Fruit fly (Drosophila melanogaster) whole organism, embryonic: Measurements from ENCODE around the gene Eig71Ei.

Source experiments
- Atf-2 ChIP-seq: fragments of 200-800 bp; sonication (Bioruptor generic); optimal IDR thresholded peaks from 2 replicates; lab custom pipeline; 2016; ENCODE audit warnings: missing biosample characterization, missing genetic modification characterization
- Atf6 ChIP-seq: fragments of 200-800 bp; sonication (Bioruptor generic); IDR thresholded peaks from 2 replicates; pipeline ENCODE4 v1.3.6; 2022; ENCODE audit warnings: missing biosample characterization, missing genetic modification characterization
- CG10366 ChIP-seq: fragments of 200-800 bp; sonication (Bioruptor generic); IDR thresholded peaks from 2 replicates; pipeline ENCODE4 v1.3.6; 2022; ENCODE audit warnings: missing biosample characterization, missing genetic modification characterization
- CG10654 ChIP-seq: fragments of 200-800 bp; sonication (Bioruptor generic); optimal IDR thresholded peaks from 2 replicates; lab custom pipeline; 2016; ENCODE audit warnings: missing biosample characterization, missing genetic modification characterization
- CG15514 ChIP-seq: fragments of 200-800 bp; sonication (Bioruptor generic); optimal IDR thresholded peaks from 3 replicates; lab custom pipeline; 2017; ENCODE audit warnings: missing biosample characterization, missing genetic modification characterization, mild to moderate bottlenecking, moderate library complexity, missing genetic modification reagents
- CG1602 ChIP-seq: fragments of 200-800 bp; sonication (Bioruptor generic); optimal IDR thresholded peaks from 3 replicates; lab custom pipeline; 2016; ENCODE audit warnings: missing biosample characterization, missing genetic modification characterization
- CG17359 ChIP-seq: fragments of 200-800 bp; sonication (Bioruptor generic); optimal IDR thresholded peaks from 3 replicates; lab custom pipeline; 2018; ENCODE audit warnings: missing biosample characterization, mild to moderate bottlenecking, missing genetic modification characterization, moderate library complexity
- CG17612 ChIP-seq: fragments of 200-800 bp; sonication (Bioruptor generic); IDR thresholded peaks from 2 replicates; pipeline ENCODE4 v1.3.6; 2022; ENCODE audit warnings: missing biosample characterization, missing genetic modification characterization
- CG17912 ChIP-seq: fragments of 200-800 bp; sonication (Bioruptor generic); optimal IDR thresholded peaks from 2 replicates; lab custom pipeline; 2018; ENCODE audit warnings: missing biosample characterization, mild to moderate bottlenecking, missing genetic modification characterization
- CG1832 ChIP-seq: fragments of 200-800 bp; sonication (Bioruptor generic); optimal IDR thresholded peaks from 2 replicates; lab custom pipeline; 2017; ENCODE audit warnings: missing biosample characterization, mild to moderate bottlenecking, missing genetic modification characterization, inconsistent platforms
- CG2875 ChIP-seq: fragments of 200-800 bp; sonication (Bioruptor generic); optimal IDR thresholded peaks from 2 replicates; lab custom pipeline; 2017; ENCODE audit warnings: missing biosample characterization, mild to moderate bottlenecking, missing genetic modification characterization, missing genetic modification reagents
- CG34422 ChIP-seq: fragments of 200-800 bp; sonication (Bioruptor generic); IDR thresholded peaks from 3 replicates; pipeline ENCODE4 v1.3.6; 2022; ENCODE audit warnings: missing biosample characterization, missing genetic modification characterization
- CG3838 ChIP-seq: fragments of 200-800 bp; sonication (Bioruptor generic); optimal IDR thresholded peaks from 3 replicates; lab custom pipeline; 2016; ENCODE audit warnings: missing biosample characterization, missing genetic modification characterization
- CG5953 ChIP-seq: fragments of 200-800 bp; sonication (Bioruptor generic); IDR thresholded peaks from 2 replicates; pipeline ENCODE4 v1.3.6; 2022; ENCODE audit warnings: missing biosample characterization, missing genetic modification characterization
- CG6791 ChIP-seq: fragments of 200-800 bp; sonication (Bioruptor generic); IDR thresholded peaks from 3 replicates; pipeline ENCODE4 v1.3.6; 2022; ENCODE audit warnings: missing biosample characterization, missing genetic modification characterization; ENCODE audit not compliant: partially characterized antibody
- CG7556 ChIP-seq: fragments of 200-800 bp; sonication (Bioruptor generic); optimal IDR thresholded peaks from 2 replicates; lab custom pipeline; 2017; ENCODE audit warnings: missing biosample characterization, mild to moderate bottlenecking, missing genetic modification characterization
- CG8765 ChIP-seq: fragments of 200-800 bp; sonication (Bioruptor generic); IDR thresholded peaks from 2 replicates; pipeline ENCODE4 v1.3.6; 2022; ENCODE audit warnings: missing biosample characterization, missing genetic modification characterization
- Dref ChIP-seq: fragments of 200-800 bp; sonication (Bioruptor generic); IDR thresholded peaks from 2 replicates; pipeline ENCODE4 v1.3.6; 2022; ENCODE audit warnings: missing biosample characterization, missing genetic modification characterization
- Elba2 ChIP-seq: fragments of 200-800 bp; sonication (Bioruptor generic); optimal IDR thresholded peaks from 3 replicates; lab custom pipeline; 2016; ENCODE audit warnings: missing biosample characterization, missing genetic modification characterization
- Gsc ChIP-seq: fragments of 200-800 bp; sonication (Bioruptor generic); IDR thresholded peaks from 2 replicates; pipeline ENCODE4 v1.3.6; 2022; ENCODE audit warnings: missing biosample characterization, missing genetic modification characterization
- Hand ChIP-seq: fragments of 200-800 bp; sonication (Bioruptor generic); optimal IDR thresholded peaks from 2 replicates; lab custom pipeline; 2017; ENCODE audit warnings: mild to moderate bottlenecking, missing biosample characterization, missing genetic modification reagents, missing genetic modification characterization
- Hmx ChIP-seq: fragments of 200-800 bp; sonication (Bioruptor generic); optimal IDR thresholded peaks from 2 replicates; lab custom pipeline; 2016; ENCODE audit warnings: missing biosample characterization, missing genetic modification characterization
- Hr39 ChIP-seq: fragments of >200 bp; optimal IDR thresholded peaks from 2 replicates; lab custom pipeline; 2017
- MTF-1 ChIP-seq: fragments of 200-800 bp; sonication (Bioruptor generic); optimal IDR thresholded peaks from 2 replicates; lab custom pipeline; 2018; ENCODE audit warnings: missing biosample characterization, mild to moderate bottlenecking, missing genetic modification characterization, borderline replicate concordance
- NfI ChIP-seq: fragments of 200-800 bp; sonication (Bioruptor generic); optimal IDR thresholded peaks from 3 replicates; lab custom pipeline; 2018; ENCODE audit warnings: missing biosample characterization, mild to moderate bottlenecking, missing genetic modification characterization, moderate library complexity
- Rfx ChIP-seq: fragments of 200-800 bp; sonication (Bioruptor generic); IDR thresholded peaks from 2 replicates; pipeline ENCODE4 v1.3.6; 2022; ENCODE audit warnings: missing biosample characterization, missing genetic modification characterization
- Sry-δ ChIP-seq: fragments of 200-800 bp; sonication (Bioruptor generic); optimal IDR thresholded peaks from 2 replicates; lab custom pipeline; 2016; ENCODE audit warnings: missing biosample characterization, missing genetic modification characterization
- Ssrp ChIP-seq: fragments of 200-800 bp; sonication (Bioruptor generic); optimal IDR thresholded peaks from 2 replicates; lab custom pipeline; 2018; ENCODE audit warnings: missing biosample characterization, mild to moderate bottlenecking, missing genetic modification characterization, moderate library complexity
- Taf1 ChIP-seq: fragments of 200-800 bp; sonication (Bioruptor generic); IDR thresholded peaks from 2 replicates; pipeline ENCODE4 v1.3.6; 2022; ENCODE audit warnings: missing biosample characterization, missing genetic modification characterization
- bab2 ChIP-seq: fragments of 200-800 bp; sonication (Bioruptor generic); optimal IDR thresholded peaks from 2 replicates; lab custom pipeline; 2016; ENCODE audit warnings: missing biosample characterization, missing genetic modification characterization
- chn ChIP-seq: fragments of 200-800 bp; sonication (Bioruptor generic); optimal IDR thresholded peaks from 2 replicates; lab custom pipeline; 2016; ENCODE audit warnings: missing biosample characterization, missing genetic modification characterization
- ci ChIP-seq: fragments of 200-800 bp; sonication (Bioruptor generic); IDR thresholded peaks from 3 replicates; pipeline ENCODE4 v1.3.6; 2022; ENCODE audit warnings: missing biosample characterization, missing genetic modification characterization
- dmrt11E ChIP-seq: fragments of 200-800 bp; sonication (Bioruptor generic); optimal IDR thresholded peaks from 3 replicates; lab custom pipeline; 2018; ENCODE audit warnings: missing biosample characterization, mild to moderate bottlenecking, missing genetic modification characterization, moderate library complexity
- dpn ChIP-seq, 2 experiments: fragments of 200-800 bp; sonication (Bioruptor generic); optimal IDR thresholded peaks; 3 replicates each; lab custom pipeline; 2016; ENCODE audit warnings: missing biosample characterization in 2 of 2, missing genetic modification characterization in 2 of 2
- emc ChIP-seq: fragments of 200-800 bp; sonication (Bioruptor generic); optimal IDR thresholded peaks from 2 replicates; lab custom pipeline; 2016; ENCODE audit warnings: missing biosample characterization, missing genetic modification characterization
- ems ChIP-seq: fragments of 200-800 bp; sonication (Bioruptor generic); optimal IDR thresholded peaks from 3 replicates; lab custom pipeline; 2016; ENCODE audit warnings: missing biosample characterization, missing genetic modification characterization
- gcm2 ChIP-seq: fragments of 200-800 bp; sonication (Bioruptor generic); optimal IDR thresholded peaks from 2 replicates; lab custom pipeline; 2016; ENCODE audit warnings: missing biosample characterization, missing genetic modification characterization
- gro ChIP-seq: fragments of 200-800 bp; sonication (Bioruptor generic); optimal IDR thresholded peaks from 2 replicates; lab custom pipeline; 2016; ENCODE audit warnings: missing biosample characterization, missing genetic modification characterization
- ham ChIP-seq: fragments of 200-800 bp; sonication (Bioruptor generic); IDR thresholded peaks from 2 replicates; pipeline ENCODE4 v1.3.6; 2022; ENCODE audit warnings: missing biosample characterization, missing genetic modification characterization
- insv ChIP-seq, 2 experiments: fragments of 200-800 bp; sonication (Bioruptor generic); optimal IDR thresholded peaks; 3 replicates each; lab custom pipeline; 2016 to 2018; ENCODE audit warnings: missing biosample characterization in 2 of 2, missing genetic modification characterization in 2 of 2
- inv ChIP-seq: fragments of 200-800 bp; sonication (Bioruptor generic); IDR thresholded peaks from 2 replicates; pipeline ENCODE4 v1.3.6; 2022; ENCODE audit warnings: missing biosample characterization, missing genetic modification characterization; ENCODE audit not compliant: partially characterized antibody
- sens ChIP-seq: fragments of 200-800 bp; sonication (Bioruptor generic); peaks from one replicate; lab custom pipeline; 2016; ENCODE audit warnings: missing biosample characterization, missing genetic modification characterization
- ssp ChIP-seq: fragments of 200-800 bp; sonication (Bioruptor generic); IDR thresholded peaks from 2 replicates; pipeline ENCODE4 v1.3.6; 2022; ENCODE audit warnings: missing biosample characterization, missing genetic modification characterization
- tna ChIP-seq: fragments of 200-800 bp; sonication (Bioruptor generic); IDR thresholded peaks from 2 replicates; pipeline ENCODE4 v1.3.6; 2022; ENCODE audit warnings: missing biosample characterization, missing genetic modification characterization; ENCODE audit not compliant: partially characterized antibody
- tx ChIP-seq: fragments of 200-800 bp; sonication (Bioruptor generic); optimal IDR thresholded peaks from 2 replicates; lab custom pipeline; 2016; ENCODE audit warnings: missing biosample characterization, missing genetic modification characterization

Gene Eig71Ei

DNA sequence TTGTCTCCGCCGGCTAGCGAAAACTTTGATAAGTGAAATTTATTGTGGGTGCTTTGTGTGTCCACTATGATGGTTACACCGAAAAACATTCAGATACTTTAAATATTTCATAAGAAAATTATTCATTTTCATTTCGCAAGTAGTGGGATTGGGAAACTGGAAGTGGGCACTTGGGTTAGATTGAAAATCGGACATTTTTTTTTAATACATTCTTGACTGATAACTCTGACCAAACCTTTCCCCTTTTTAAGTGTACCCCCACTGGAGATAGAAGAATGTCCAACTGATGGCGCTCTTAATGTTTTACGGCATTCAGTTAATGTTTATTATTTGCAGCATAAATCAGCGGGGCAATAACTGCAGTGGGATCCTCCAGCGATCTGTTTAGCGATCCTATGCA is 18.2 kb downstream of the Eig71Ei start (continued):
- no peak for TF ChIP-seq CG1602 (GFP tag; lab: Kevin White, UChicago)
- no peak for TF ChIP-seq Atf6 (GFP tag; lab: Robert Waterston, UW)
- TF ChIP-seq Sry-δ, result no peak
- no peak for TF ChIP-seq tx (GFP tag; lab: Kevin White, UChicago)
- TF ChIP-seq Rfx, result no peak
- TF ChIP-seq Hand, result no peak
- no peak for TF ChIP-seq CG34422 (GFP tag; lab: Robert Waterston, UW)
- TF ChIP-seq Hmx (GFP tag; lab: Kevin White, UChicago), result no peak
- TF ChIP-seq CG7556, result peak; percentile 8
- no peak for TF ChIP-seq Taf1 (GFP tag; lab: Robert Waterston, UW)
- TF ChIP-seq CG6791 (GFP tag; lab: Robert Waterston, UW), result no peak
- TF ChIP-seq insv (GFP tag; optimal IDR thresholded peaks at IDR 0.05; lab: Kevin White, UChicago), result no peak
- TF ChIP-seq ems, result no peak
- TF ChIP-seq Atf-2, result no peak
- TF ChIP-seq CG17912 (GFP tag; lab: Kevin White, UChicago), result no peak
- no peak for TF ChIP-seq Gsc (GFP tag; lab: Robert Waterston, UW)
- peak; percentile 30 for TF ChIP-seq CG17359 (tag; lab: Kevin White, UChicago)
- TF ChIP-seq CG8765 (GFP tag; lab: Robert Waterston, UW), result no peak
- TF ChIP-seq Dref (GFP tag; lab: Robert Waterston, UW), result no peak
- no peak for TF ChIP-seq chn (GFP tag; lab: Kevin White, UChicago)
- no peak for TF ChIP-seq Elba2
- TF ChIP-seq dmrt11E (tag; lab: Kevin White, UChicago), result no peak
- TF ChIP-seq bab2 (GFP tag; lab: Kevin White, UChicago), result no peak
- no peak for TF ChIP-seq ssp (GFP tag; lab: Robert Waterston, UW)
- peak; percentile 56; the same call in 1 of the 3 replicates for TF ChIP-seq ci (GFP tag; lab: Robert Waterston, UW)
- TF ChIP-seq NfI (GFP tag; lab: Kevin White, UChicago), result no peak
- no peak for TF ChIP-seq CG3838 (GFP tag; lab: Kevin White, UChicago)
- no peak for TF ChIP-seq CG10366 (GFP tag; lab: Robert Waterston, UW)
- TF ChIP-seq CG2875 (GFP tag; lab: Kevin White, UChicago), result no peak
- no peak for TF ChIP-seq gro (GFP tag; lab: Kevin White, UChicago)
- no peak for TF ChIP-seq gcm2 (GFP tag; lab: Kevin White, UChicago)
- TF ChIP-seq Ssrp (tag; lab: Kevin White, UChicago), result peak; percentile 22
- no peak for TF ChIP-seq CG15514
- no peak for TF ChIP-seq CG5953
- no peak for TF ChIP-seq CG17612 (GFP tag; lab: Robert Waterston, UW)
- no peak for TF ChIP-seq CG1832 (GFP tag; lab: Kevin White, UChicago)
- peak; percentile 70 for TF ChIP-seq sens (GFP tag; lab: Kevin White, UChicago)
- TF ChIP-seq Hr39, result no peak
- no peak for TF ChIP-seq dpn (GFP tag; optimal IDR thresholded peaks at IDR 0.05; lab: Kevin White, UChicago)
- no peak for TF ChIP-seq MTF-1 (GFP tag; lab: Kevin White, UChicago)
- no peak for TF ChIP-seq emc (GFP tag; lab: Kevin White, UChicago)
- TF ChIP-seq inv, result no peak
- TF ChIP-seq ham (GFP tag; lab: Robert Waterston, UW), result no peak
- TF ChIP-seq tna, result no peak
- TF ChIP-seq CG10654, result no peak
